Fruit fly (Drosophila melanogaster) whole organism, embryonic: Measurements from ENCODE around the gene CG31988.

Experiments
- ATbp ChIP-seq: fragments of 200-800 bp; sonication (Bioruptor generic); optimal IDR thresholded peaks from 2 replicates; lab custom pipeline; 2017; ENCODE audit warnings: missing biosample characterization, mild to moderate bottlenecking, missing genetic modification characterization, missing genetic modification reagents
- Ada2b ChIP-seq: fragments of 200-800 bp; sonication (Bioruptor generic); IDR thresholded peaks from 2 replicates; pipeline ENCODE4 v1.3.6; 2022; ENCODE audit warnings: missing biosample characterization, missing genetic modification characterization
- CG10565 ChIP-seq: fragments of 200-800 bp; sonication (Bioruptor generic); optimal IDR thresholded peaks from 3 replicates; lab custom pipeline; 2016; ENCODE audit warnings: missing biosample characterization, mild to moderate bottlenecking, missing genetic modification characterization
- CG14860 ChIP-seq: fragments of 200-800 bp; sonication (Bioruptor generic); IDR thresholded peaks from 3 replicates; pipeline ENCODE4 v1.3.6; 2022; ENCODE audit warnings: missing biosample characterization, missing genetic modification characterization; ENCODE audit not compliant: partially characterized antibody
- CG15011 ChIP-seq: fragments of 200-800 bp; sonication (Bioruptor generic); optimal IDR thresholded peaks from 3 replicates; lab custom pipeline; 2018; ENCODE audit warnings: missing biosample characterization, mild to moderate bottlenecking, missing genetic modification characterization
- CG15514 ChIP-seq: fragments of 200-800 bp; sonication (Bioruptor generic); optimal IDR thresholded peaks from 3 replicates; lab custom pipeline; 2017; ENCODE audit warnings: missing biosample characterization, missing genetic modification characterization, mild to moderate bottlenecking, moderate library complexity, missing genetic modification reagents
- CG1603 ChIP-seq: fragments of 200-800 bp; sonication (Bioruptor generic); optimal IDR thresholded peaks from 2 replicates; lab custom pipeline; 2019; ENCODE audit warnings: missing biosample characterization, mild to moderate bottlenecking, missing genetic modification characterization, moderate library complexity
- CG1647 ChIP-seq: fragments of 200-800 bp; sonication (Bioruptor generic); optimal IDR thresholded peaks from 3 replicates; lab custom pipeline; 2016; ENCODE audit warnings: missing biosample characterization, missing genetic modification characterization
- CG17612 ChIP-seq: fragments of 200-800 bp; sonication (Bioruptor generic); IDR thresholded peaks from 2 replicates; pipeline ENCODE4 v1.3.6; 2022; ENCODE audit warnings: missing biosample characterization, missing genetic modification characterization
- CG4617 ChIP-seq: fragments of 200-800 bp; sonication (Bioruptor generic); optimal IDR thresholded peaks from 3 replicates; lab custom pipeline; 2016; ENCODE audit warnings: missing biosample characterization, missing genetic modification characterization, borderline replicate concordance
- CG6689 ChIP-seq: fragments of 200-800 bp; sonication (Bioruptor generic); IDR thresholded peaks from 2 replicates; pipeline ENCODE4 v1.3.6; 2022; ENCODE audit warnings: missing biosample characterization, missing genetic modification characterization
- CG9609 ChIP-seq: fragments of 200-800 bp; sonication (Bioruptor generic); optimal IDR thresholded peaks from 3 replicates; lab custom pipeline; 2016; ENCODE audit warnings: missing biosample characterization, missing genetic modification characterization
- E2f1 ChIP-seq: fragments of 200-800 bp; sonication (Bioruptor generic); IDR thresholded peaks from 2 replicates; pipeline ENCODE4 v1.3.6; 2022; ENCODE audit warnings: missing biosample characterization, missing genetic modification characterization
- Ets65A ChIP-seq: fragments of 200-800 bp; sonication (Bioruptor generic); peaks from one replicate; lab custom pipeline; 2016; ENCODE audit warnings: missing biosample characterization, missing genetic modification characterization
- HmgZ ChIP-seq: fragments of 200-800 bp; sonication (Bioruptor generic); optimal IDR thresholded peaks from 2 replicates; lab custom pipeline; 2018; ENCODE audit warnings: missing biosample characterization, mild to moderate bottlenecking, missing genetic modification characterization
- Hmx ChIP-seq: fragments of 200-800 bp; sonication (Bioruptor generic); optimal IDR thresholded peaks from 2 replicates; lab custom pipeline; 2016; ENCODE audit warnings: missing biosample characterization, missing genetic modification characterization
- MESR4 ChIP-seq: fragments of 200-800 bp; sonication (Bioruptor generic); optimal IDR thresholded peaks from 2 replicates; lab custom pipeline; 2018; ENCODE audit warnings: missing biosample characterization, mild to moderate bottlenecking, missing genetic modification characterization, moderate library complexity
- MTF-1 ChIP-seq: fragments of 200-800 bp; sonication (Bioruptor generic); optimal IDR thresholded peaks from 2 replicates; lab custom pipeline; 2018; ENCODE audit warnings: missing biosample characterization, mild to moderate bottlenecking, missing genetic modification characterization, borderline replicate concordance
- Mad ChIP-seq: fragments of 200-800 bp; sonication (Bioruptor generic); optimal IDR thresholded peaks from 2 replicates; lab custom pipeline; 2016; ENCODE audit warnings: missing biosample characterization, missing genetic modification characterization
- Med ChIP-seq: fragments of 200-800 bp; sonication (Bioruptor generic); peaks from one replicate; lab custom pipeline; 2016; ENCODE audit warnings: missing biosample characterization, missing genetic modification characterization, mild to moderate bottlenecking, inconsistent platforms, moderate library complexity
- Nf-YA ChIP-seq: fragments of 200-800 bp; sonication (Bioruptor generic); IDR thresholded peaks from 2 replicates; pipeline ENCODE4 v1.3.6; 2022; ENCODE audit warnings: missing biosample characterization, missing genetic modification characterization
- Oaz ChIP-seq: fragments of 200-800 bp; sonication (Bioruptor generic); IDR thresholded peaks from 2 replicates; pipeline ENCODE4 v1.3.6; 2022; ENCODE audit warnings: missing biosample characterization, missing genetic modification characterization
- PHDP ChIP-seq: fragments of 200-800 bp; sonication (Bioruptor generic); optimal IDR thresholded peaks from 3 replicates; lab custom pipeline; 2018; ENCODE audit warnings: missing biosample characterization, mild to moderate bottlenecking, missing genetic modification characterization, moderate library complexity
- Sry-β ChIP-seq: fragments of 200-800 bp; sonication (Bioruptor generic); optimal IDR thresholded peaks from 2 replicates; lab custom pipeline; 2018; ENCODE audit warnings: missing biosample characterization, mild to moderate bottlenecking, missing genetic modification characterization, moderate library complexity
- Sry-δ ChIP-seq: fragments of 200-800 bp; sonication (Bioruptor generic); optimal IDR thresholded peaks from 2 replicates; lab custom pipeline; 2016; ENCODE audit warnings: missing biosample characterization, missing genetic modification characterization
- abd-A ChIP-seq: fragments of 200-800 bp; sonication (Bioruptor generic); optimal IDR thresholded peaks from 3 replicates; lab custom pipeline; 2019; ENCODE audit warnings: missing biosample characterization, mild to moderate bottlenecking, missing genetic modification characterization, moderate library complexity
- dm ChIP-seq: fragments of 200-800 bp; sonication (Bioruptor generic); optimal IDR thresholded peaks from 3 replicates; lab custom pipeline; 2016; ENCODE audit warnings: missing biosample characterization, missing genetic modification characterization
- exex ChIP-seq: fragments of 200-800 bp; sonication (Bioruptor generic); optimal IDR thresholded peaks from 4 replicates; lab custom pipeline; 2018; ENCODE audit warnings: missing biosample characterization, mild to moderate bottlenecking, missing genetic modification characterization, moderate library complexity
- ftz-f1 ChIP-seq: fragments of 200-800 bp; sonication (Bioruptor generic); optimal IDR thresholded peaks from 2 replicates; lab custom pipeline; 2016; ENCODE audit warnings: missing biosample characterization, missing genetic modification characterization
- hb ChIP-seq: fragments of 200-800 bp; sonication (Bioruptor generic); IDR thresholded peaks from 3 replicates; pipeline ENCODE4 v1.3.6; 2022; ENCODE audit warnings: missing biosample characterization, missing genetic modification characterization; ENCODE audit not compliant: partially characterized antibody
- hbn ChIP-seq: fragments of 200-800 bp; sonication (Bioruptor generic); IDR thresholded peaks from 2 replicates; pipeline ENCODE4 v1.3.6; 2022; ENCODE audit warnings: missing biosample characterization, missing genetic modification characterization; ENCODE audit not compliant: partially characterized antibody
- hkb ChIP-seq, 2 experiments: fragments of 200-800 bp in 1 of 2; fragments of >200 bp in 1 of 2; sonication (Bioruptor generic) in 1 of 2; IDR thresholded peaks in 1 of 2; optimal IDR thresholded peaks in 1 of 2; 2 replicates each; pipeline versions ENCODE4 v1.3.6 to Lab custom; 2017 to 2022; ENCODE audit warnings: missing biosample characterization in 1 of 2, missing genetic modification characterization in 1 of 2
- kah ChIP-seq: fragments of 200-800 bp; sonication (Bioruptor generic); optimal IDR thresholded peaks from 2 replicates; lab custom pipeline; 2018; ENCODE audit warnings: missing biosample characterization, mild to moderate bottlenecking, missing genetic modification characterization
- kni ChIP-seq: fragments of 200-800 bp; sonication (Bioruptor generic); optimal IDR thresholded peaks from 3 replicates; lab custom pipeline; 2017; ENCODE audit warnings: mild to moderate bottlenecking, missing biosample characterization, missing genetic modification reagents, missing genetic modification characterization
- lilli ChIP-seq: fragments of 200-800 bp; sonication (Bioruptor generic); optimal IDR thresholded peaks from 3 replicates; lab custom pipeline; 2016; ENCODE audit warnings: missing biosample characterization, missing genetic modification characterization
- lmd ChIP-seq: fragments of 200-800 bp; sonication (Bioruptor generic); IDR thresholded peaks from 2 replicates; pipeline ENCODE4 v1.3.6; 2022; ENCODE audit warnings: missing biosample characterization, missing genetic modification characterization
- maf-S ChIP-seq: fragments of 200-800 bp; sonication (Bioruptor generic); optimal IDR thresholded peaks from 2 replicates; lab custom pipeline; 2016; ENCODE audit warnings: missing biosample characterization, missing genetic modification characterization
- mam ChIP-seq: fragments of 200-800 bp; sonication (Bioruptor generic); optimal IDR thresholded peaks from 3 replicates; lab custom pipeline; 2016; ENCODE audit warnings: missing biosample characterization, missing genetic modification characterization
- peb ChIP-seq: fragments of 200-800 bp; sonication (Bioruptor generic); IDR thresholded peaks from 2 replicates; pipeline ENCODE4 v1.3.6; 2022; ENCODE audit warnings: missing biosample characterization, missing genetic modification characterization
- repo ChIP-seq: fragments of 200-800 bp; sonication (Bioruptor generic); optimal IDR thresholded peaks from 2 replicates; lab custom pipeline; 2016; ENCODE audit warnings: missing biosample characterization, missing genetic modification characterization
- schlank ChIP-seq: fragments of 200-800 bp; sonication (Bioruptor generic); optimal IDR thresholded peaks from 2 replicates; lab custom pipeline; 2018; ENCODE audit warnings: missing biosample characterization, mild to moderate bottlenecking, missing genetic modification characterization
- sna ChIP-seq: fragments of 200-800 bp; sonication (Bioruptor generic); IDR thresholded peaks from 2 replicates; pipeline ENCODE4 v1.3.6; 2022; ENCODE audit warnings: missing biosample characterization, missing genetic modification characterization; ENCODE audit not compliant: partially characterized antibody
- stwl ChIP-seq: fragments of 200-800 bp; sonication (Bioruptor generic); optimal IDR thresholded peaks from 3 replicates; lab custom pipeline; 2018; ENCODE audit warnings: missing biosample characterization, mild to moderate bottlenecking, missing genetic modification characterization, moderate library complexity
- tup ChIP-seq: fragments of 200-800 bp; sonication (Bioruptor generic); optimal IDR thresholded peaks from 2 replicates; lab custom pipeline; 2016; ENCODE audit warnings: missing biosample characterization, mild to moderate bottlenecking, missing genetic modification characterization, moderate library complexity
- wdn ChIP-seq: fragments of 200-800 bp; sonication (Bioruptor generic); IDR thresholded peaks from 2 replicates; pipeline ENCODE4 v1.3.6; 2022; ENCODE audit warnings: missing biosample characterization, missing genetic modification characterization
- zen2 ChIP-seq: fragments of 200-800 bp; sonication (Bioruptor generic); IDR thresholded peaks from 3 replicates; pipeline ENCODE4 v1.3.6; 2022; ENCODE audit warnings: missing biosample characterization, missing genetic modification characterization; ENCODE audit not compliant: partially characterized antibody
- zf30C ChIP-seq: fragments of 200-800 bp; sonication (Bioruptor generic); optimal IDR thresholded peaks from 3 replicates; lab custom pipeline; 2018; ENCODE audit warnings: missing biosample characterization, mild to moderate bottlenecking, missing genetic modification characterization

The CG31988 gene

dm6 chr2L:21168295-21169159 lies 34.1 kb downstream of the CG31988 start, which contains the start of the genes mAcon1, CG43345 and CG43346 (continued):
- TF ChIP-seq lmd (GFP tag; lab: Robert Waterston, UW): peak; percentile 76
- TF ChIP-seq kah (GFP tag; lab: Kevin White, UChicago): no peak
- no peak for TF ChIP-seq CG14860 (GFP tag; lab: Robert Waterston, UW)
- no peak for TF ChIP-seq hbn (GFP tag; lab: Robert Waterston, UW)
- TF ChIP-seq Ets65A (GFP tag; lab: Kevin White, UChicago): peak; percentile 99
- no peak for TF ChIP-seq abd-A
- peak; percentile 59 for TF ChIP-seq PHDP
- no peak for TF ChIP-seq Oaz (GFP tag; lab: Robert Waterston, UW)
- TF ChIP-seq tup (GFP tag; lab: Kevin White, UChicago): peak; percentile 65
- TF ChIP-seq CG1647 (GFP tag; lab: Kevin White, UChicago): peak; percentile 70
- TF ChIP-seq wdn (GFP tag; lab: Robert Waterston, UW): peak; percentile 58; the same call in 1 of the 2 replicates

- TF ChIP-seq Hmx (GFP tag; lab: Kevin White, UChicago): no peak
- TF ChIP-seq ATbp: no peak
- TF ChIP-seq Ada2b (GFP tag; lab: Robert Waterston, UW): 0 out of 2 replicates have a peak, but pooled peaks have one; percentile 7
- TF ChIP-seq Sry-δ (GFP tag; lab: Kevin White, UChicago): peak; percentile 14
- TF ChIP-seq CG15514: peak; percentile 55
- peak; percentile 79 for TF ChIP-seq Sry-β (GFP tag; lab: Kevin White, UChicago)
- no peak for TF ChIP-seq zf30C (GFP tag; lab: Kevin White, UChicago)
- peak; percentile 59 for TF ChIP-seq dm (GFP tag; lab: Kevin White, UChicago)
- TF ChIP-seq sna (GFP tag; lab: Robert Waterston, UW): 0 out of 2 replicates have a peak, but pooled peaks have one; percentile 11
- TF ChIP-seq exex (tag; lab: Kevin White, UChicago): no peak
- TF ChIP-seq Mad (GFP tag; lab: Kevin White, UChicago): no peak
- no peak for TF ChIP-seq CG15011 (GFP tag; lab: Kevin White, UChicago)
- no peak for TF ChIP-seq hkb (optimal IDR thresholded peaks at IDR 0.05; lab: Kevin White, UChicago)
- no peak for TF ChIP-seq hkb (GFP tag; IDR thresholded peaks at IDR 0.05; lab: Robert Waterston, UW)
- TF ChIP-seq mam (GFP tag; lab: Kevin White, UChicago): no peak
- no peak for TF ChIP-seq zen2 (GFP tag; lab: Robert Waterston, UW)
- TF ChIP-seq hb (GFP tag; lab: Robert Waterston, UW): no peak
- TF ChIP-seq MESR4: peak; percentile 82
- TF ChIP-seq repo (GFP tag; lab: Kevin White, UChicago): no peak
- TF ChIP-seq ftz-f1 (GFP tag; lab: Kevin White, UChicago): no peak
- TF ChIP-seq CG6689 (GFP tag; lab: Robert Waterston, UW): no peak
- TF ChIP-seq CG10565 (GFP tag; lab: Kevin White, UChicago): no peak
- no peak for TF ChIP-seq CG9609 (GFP tag; lab: Kevin White, UChicago)
- peak; percentile 44 for TF ChIP-seq HmgZ (tag; lab: Kevin White, UChicago)
- no peak for TF ChIP-seq peb (GFP tag; lab: Robert Waterston, UW)
- no peak for TF ChIP-seq Nf-YA
- no peak for TF ChIP-seq schlank
- TF ChIP-seq CG4617 (GFP tag; lab: Kevin White, UChicago): peak; percentile 27
- TF ChIP-seq stwl (tag; lab: Kevin White, UChicago): no peak
- TF ChIP-seq Med (GFP tag; lab: Kevin White, UChicago): peak; percentile 84
- TF ChIP-seq MTF-1 (GFP tag; lab: Kevin White, UChicago): no peak
- TF ChIP-seq CG17612 (GFP tag; lab: Robert Waterston, UW): no peak
- TF ChIP-seq E2f1 (GFP tag; lab: Robert Waterston, UW): no peak
- TF ChIP-seq maf-S (GFP tag; lab: Kevin White, UChicago): no peak
- TF ChIP-seq CG1603 (tag; lab: Kevin White, UChicago): peak; percentile 36
- TF ChIP-seq kni: no peak
- peak; percentile 13 for TF ChIP-seq lilli (GFP tag; lab: Kevin White, UChicago)
Observed at dm6 chr2L:21166422-21166821, 36.2 kb downstream of the CG31988 start.
